Fruit fly (Drosophila melanogaster) whole organism, embryonic: ENCODE results near the gene CG34287.

ENCODE experiments used
- Aef1 ChIP-seq: fragments of 200-800 bp; sonication (Bioruptor generic); IDR thresholded peaks from 3 replicates; pipeline ENCODE4 v1.3.6; 2022; ENCODE audit warnings: missing biosample characterization, missing genetic modification characterization
- Atf6 ChIP-seq: fragments of 200-800 bp; sonication (Bioruptor generic); IDR thresholded peaks from 2 replicates; pipeline ENCODE4 v1.3.6; 2022; ENCODE audit warnings: missing biosample characterization, missing genetic modification characterization
- CG10366 ChIP-seq: fragments of 200-800 bp; sonication (Bioruptor generic); IDR thresholded peaks from 2 replicates; pipeline ENCODE4 v1.3.6; 2022; ENCODE audit warnings: missing biosample characterization, missing genetic modification characterization
- CG13287 ChIP-seq: fragments of 200-800 bp; sonication (Bioruptor generic); IDR thresholded peaks from 2 replicates; pipeline ENCODE4 v1.3.6; 2022; ENCODE audit warnings: missing biosample characterization, missing genetic modification characterization; ENCODE audit not compliant: partially characterized antibody
- CG13894 ChIP-seq: fragments of 200-800 bp; sonication (Bioruptor generic); optimal IDR thresholded peaks from 3 replicates; lab custom pipeline; 2018; ENCODE audit warnings: missing biosample characterization, mild to moderate bottlenecking, missing genetic modification characterization, moderate library complexity
- CG14965 ChIP-seq: fragments of 200-800 bp; sonication (Bioruptor generic); optimal IDR thresholded peaks from 2 replicates; lab custom pipeline; 2016; ENCODE audit warnings: missing biosample characterization, missing genetic modification characterization, borderline replicate concordance
- CG15601 ChIP-seq: fragments of 200-800 bp; sonication (Bioruptor generic); optimal IDR thresholded peaks from 3 replicates; lab custom pipeline; 2019; ENCODE audit warnings: missing biosample characterization, mild to moderate bottlenecking, missing genetic modification characterization, moderate library complexity
- CG18262 ChIP-seq: fragments of 200-800 bp; optimal IDR thresholded peaks from 3 replicates; lab custom pipeline; 2019; ENCODE audit warnings: missing biosample characterization, mild to moderate bottlenecking, missing genetic modification characterization, moderate library complexity
- CG30431 ChIP-seq: fragments of 200-800 bp; sonication (Bioruptor generic); optimal IDR thresholded peaks from 2 replicates; lab custom pipeline; 2017; ENCODE audit warnings: missing biosample characterization, missing genetic modification characterization
- CG5245 ChIP-seq: fragments of 200-800 bp; sonication (Bioruptor generic); optimal IDR thresholded peaks from 3 replicates; lab custom pipeline; 2016; ENCODE audit warnings: missing biosample characterization, missing genetic modification characterization
- CG9609 ChIP-seq: fragments of 200-800 bp; sonication (Bioruptor generic); optimal IDR thresholded peaks from 3 replicates; lab custom pipeline; 2016; ENCODE audit warnings: missing biosample characterization, missing genetic modification characterization
- CG9932 ChIP-seq: fragments of 200-800 bp; sonication (Bioruptor generic); IDR thresholded peaks from 2 replicates; pipeline ENCODE4 v1.3.6; 2022; ENCODE audit warnings: missing biosample characterization, missing genetic modification characterization
- Deaf1 ChIP-seq: fragments of 200-800 bp; optimal IDR thresholded peaks from 3 replicates; lab custom pipeline; 2019; ENCODE audit warnings: missing biosample characterization, mild to moderate bottlenecking, missing genetic modification characterization, moderate library complexity
- Dfd ChIP-seq, 2 experiments: fragments of >200 bp; optimal IDR thresholded peaks; 2 replicates each; lab custom pipeline; 2017; ENCODE audit warnings: missing biosample characterization in 2 of 2, missing genetic modification characterization in 2 of 2
- Eip74EF ChIP-seq, 2 experiments: fragments of 200-800 bp in 1 of 2; fragments of >200 bp in 1 of 2; sonication (Bioruptor generic) in 1 of 2; optimal IDR thresholded peaks; 2 replicates each; lab custom pipeline; 2017 to 2019; ENCODE audit warnings: missing biosample characterization in 2 of 2, missing genetic modification characterization in 2 of 2, mild to moderate bottlenecking in 1 of 2, moderate library complexity in 1 of 2
- Elba2 ChIP-seq: fragments of 200-800 bp; sonication (Bioruptor generic); optimal IDR thresholded peaks from 3 replicates; lab custom pipeline; 2016; ENCODE audit warnings: missing biosample characterization, missing genetic modification characterization
- HmgZ ChIP-seq: fragments of 200-800 bp; sonication (Bioruptor generic); optimal IDR thresholded peaks from 2 replicates; lab custom pipeline; 2018; ENCODE audit warnings: missing biosample characterization, mild to moderate bottlenecking, missing genetic modification characterization
- Med ChIP-seq: fragments of 200-800 bp; sonication (Bioruptor generic); peaks from one replicate; lab custom pipeline; 2016; ENCODE audit warnings: missing biosample characterization, missing genetic modification characterization, mild to moderate bottlenecking, inconsistent platforms, moderate library complexity
- Opbp ChIP-seq: fragments of 200-800 bp; sonication (Bioruptor generic); IDR thresholded peaks from 3 replicates; pipeline ENCODE4 v1.3.6; 2022; ENCODE audit warnings: missing biosample characterization, missing genetic modification characterization; ENCODE audit not compliant: partially characterized antibody
- Ptx1 ChIP-seq: fragments of 200-800 bp; sonication (Bioruptor generic); IDR thresholded peaks from 2 replicates; pipeline ENCODE4 v1.3.6; 2022; ENCODE audit warnings: missing biosample characterization, missing genetic modification characterization
- Side ChIP-seq: fragments of 200-800 bp; sonication (Bioruptor generic); optimal IDR thresholded peaks from 2 replicates; lab custom pipeline; 2016; ENCODE audit warnings: missing biosample characterization, missing genetic modification characterization
- Sry-β ChIP-seq: fragments of 200-800 bp; sonication (Bioruptor generic); optimal IDR thresholded peaks from 2 replicates; lab custom pipeline; 2018; ENCODE audit warnings: missing biosample characterization, mild to moderate bottlenecking, missing genetic modification characterization, moderate library complexity
- Ssrp ChIP-seq: fragments of 200-800 bp; sonication (Bioruptor generic); optimal IDR thresholded peaks from 2 replicates; lab custom pipeline; 2018; ENCODE audit warnings: missing biosample characterization, mild to moderate bottlenecking, missing genetic modification characterization, moderate library complexity
- Usf ChIP-seq: fragments of 200-800 bp; sonication (Bioruptor generic); optimal IDR thresholded peaks from 2 replicates; lab custom pipeline; 2017; ENCODE audit warnings: missing genotype, missing biosample characterization, missing genetic modification characterization
- al ChIP-seq: fragments of 200-800 bp; sonication (Bioruptor generic); IDR thresholded peaks from 2 replicates; pipeline ENCODE4 v1.3.6; 2022; ENCODE audit warnings: missing biosample characterization, missing genetic modification characterization
- aop ChIP-seq: fragments of 200-800 bp; sonication (Bioruptor generic); IDR thresholded peaks from 2 replicates; pipeline ENCODE4 v1.3.6; 2022; ENCODE audit warnings: missing biosample characterization, missing genetic modification characterization
- br ChIP-seq: fragments of >200 bp; optimal IDR thresholded peaks from 2 replicates; lab custom pipeline; 2017
- btn ChIP-seq: fragments of 200-800 bp; sonication (Bioruptor generic); optimal IDR thresholded peaks from 2 replicates; lab custom pipeline; 2016; ENCODE audit warnings: missing biosample characterization, missing genetic modification characterization
- cg ChIP-seq: fragments of 200-800 bp; sonication (Bioruptor generic); optimal IDR thresholded peaks from 3 replicates; lab custom pipeline; 2019; ENCODE audit warnings: missing biosample characterization, mild to moderate bottlenecking, missing genetic modification characterization, moderate library complexity
- chinmo ChIP-seq: fragments of 200-800 bp; sonication (Bioruptor generic); IDR thresholded peaks from 4 replicates; pipeline ENCODE4 v1.3.6; 2022; ENCODE audit warnings: missing biosample characterization, missing genetic modification characterization; ENCODE audit not compliant: partially characterized antibody
- corto ChIP-seq: fragments of 200-800 bp; sonication (Bioruptor generic); optimal IDR thresholded peaks from 2 replicates; lab custom pipeline; 2016; ENCODE audit warnings: missing biosample characterization, mild to moderate bottlenecking, missing genetic modification characterization, moderate library complexity
- dmrt11E ChIP-seq: fragments of 200-800 bp; sonication (Bioruptor generic); optimal IDR thresholded peaks from 3 replicates; lab custom pipeline; 2018; ENCODE audit warnings: missing biosample characterization, mild to moderate bottlenecking, missing genetic modification characterization, moderate library complexity
- dmrt99B ChIP-seq: fragments of 200-800 bp; sonication (Bioruptor generic); optimal IDR thresholded peaks from 2 replicates; lab custom pipeline; 2018; ENCODE audit warnings: missing biosample characterization, mild to moderate bottlenecking, missing genetic modification characterization, moderate library complexity
- exex ChIP-seq: fragments of 200-800 bp; sonication (Bioruptor generic); optimal IDR thresholded peaks from 4 replicates; lab custom pipeline; 2018; ENCODE audit warnings: missing biosample characterization, mild to moderate bottlenecking, missing genetic modification characterization, moderate library complexity
- ftz-f1 ChIP-seq: fragments of 200-800 bp; sonication (Bioruptor generic); optimal IDR thresholded peaks from 2 replicates; lab custom pipeline; 2016; ENCODE audit warnings: missing biosample characterization, missing genetic modification characterization
- fu2 ChIP-seq: fragments of 200-800 bp; sonication (Bioruptor generic); optimal IDR thresholded peaks from 2 replicates; lab custom pipeline; 2016; ENCODE audit warnings: missing biosample characterization, missing genetic modification characterization
- gro ChIP-seq: fragments of 200-800 bp; sonication (Bioruptor generic); optimal IDR thresholded peaks from 2 replicates; lab custom pipeline; 2016; ENCODE audit warnings: missing biosample characterization, missing genetic modification characterization
- gt ChIP-seq: fragments of 200-800 bp; sonication (Bioruptor generic); IDR thresholded peaks from 2 replicates; pipeline ENCODE4 v1.3.6; 2022; ENCODE audit warnings: missing biosample characterization, missing genetic modification characterization
- hb ChIP-seq: fragments of 200-800 bp; sonication (Bioruptor generic); IDR thresholded peaks from 3 replicates; pipeline ENCODE4 v1.3.6; 2022; ENCODE audit warnings: missing biosample characterization, missing genetic modification characterization; ENCODE audit not compliant: partially characterized antibody
- insv ChIP-seq, 2 experiments: fragments of 200-800 bp; sonication (Bioruptor generic); optimal IDR thresholded peaks; 3 replicates each; lab custom pipeline; 2016 to 2018; ENCODE audit warnings: missing biosample characterization in 2 of 2, missing genetic modification characterization in 2 of 2
- mirr ChIP-seq: fragments of 200-800 bp; sonication (Bioruptor generic); optimal IDR thresholded peaks from 3 replicates; lab custom pipeline; 2018; ENCODE audit warnings: missing biosample characterization, mild to moderate bottlenecking, missing genetic modification characterization
- onecut ChIP-seq: fragments of 200-800 bp; sonication (Bioruptor generic); IDR thresholded peaks from 2 replicates; pipeline ENCODE4 v1.3.6; 2022; ENCODE audit warnings: missing biosample characterization, missing genetic modification characterization
- org-1 ChIP-seq: fragments of 200-800 bp; sonication (Bioruptor generic); optimal IDR thresholded peaks from 2 replicates; lab custom pipeline; 2017; ENCODE audit warnings: missing biosample characterization, missing genetic modification characterization
- prd ChIP-seq, 3 experiments: fragments of >200 bp in 2 of 3; fragments of 200-800 bp in 1 of 3; sonication (Bioruptor generic) in 1 of 3; optimal IDR thresholded peaks in 2 of 3; IDR thresholded peaks in 1 of 3; 2 replicates in 2 of 3; 3 replicates in 1 of 3; pipeline versions ENCODE4 v1.3.6 to Lab custom; 2017 to 2022; ENCODE audit warnings: missing biosample characterization in 1 of 3, missing genetic modification characterization in 1 of 3
- psq ChIP-seq: fragments of 200-800 bp; sonication (Bioruptor generic); optimal IDR thresholded peaks from 2 replicates; lab custom pipeline; 2017; ENCODE audit warnings: missing biosample characterization, missing genetic modification characterization
- sob ChIP-seq: fragments of 200-800 bp; sonication (Bioruptor generic); IDR thresholded peaks from 2 replicates; pipeline ENCODE4 v1.3.6; 2022; ENCODE audit warnings: missing biosample characterization, missing genetic modification characterization
- sr ChIP-seq: fragments of 200-800 bp; sonication (Bioruptor generic); IDR thresholded peaks from 3 replicates; pipeline ENCODE4 v1.3.6; 2022; ENCODE audit warnings: missing biosample characterization, missing genetic modification characterization
- vnd ChIP-seq: fragments of 200-800 bp; sonication (Bioruptor generic); IDR thresholded peaks from 3 replicates; pipeline ENCODE4 v1.3.6; 2022; ENCODE audit warnings: missing biosample characterization, missing genetic modification characterization; ENCODE audit not compliant: partially characterized antibody
- z ChIP-seq: fragments of 200-800 bp; sonication (Bioruptor generic); IDR thresholded peaks from 3 replicates; pipeline ENCODE4 v1.3.6; 2022; ENCODE audit warnings: missing biosample characterization, missing genetic modification characterization
- zf30C ChIP-seq: fragments of 200-800 bp; sonication (Bioruptor generic); optimal IDR thresholded peaks from 3 replicates; lab custom pipeline; 2018; ENCODE audit warnings: missing biosample characterization, mild to moderate bottlenecking, missing genetic modification characterization

The CG34287 gene

dm6 chr3R:5860736-5861217 is 7.6 kb downstream of the CG34287 start:
- TF ChIP-seq fu2: no peak
- no peak for TF ChIP-seq Sry-β (GFP tag; lab: Kevin White, UChicago)
- TF ChIP-seq Deaf1 (tag; lab: Kevin White, UChicago): peak; percentile 32
- peak; percentile 95 for TF ChIP-seq onecut (GFP tag; lab: Robert Waterston, UW)
- TF ChIP-seq hb (GFP tag; lab: Robert Waterston, UW): no peak
- TF ChIP-seq Med (GFP tag; lab: Kevin White, UChicago): no peak
- no peak for TF ChIP-seq CG15601 (tag; lab: Kevin White, UChicago)
- peak; percentile 40 for TF ChIP-seq CG13894
- TF ChIP-seq HmgZ: peak; percentile 51
- TF ChIP-seq aop (GFP tag; lab: Robert Waterston, UW): no peak
- no peak for TF ChIP-seq insv (GFP tag; optimal IDR thresholded peaks at IDR 0.05; lab: Kevin White, UChicago)
- TF ChIP-seq CG13287 (GFP tag; lab: Robert Waterston, UW): 0 out of 2 replicates have a peak, but pooled peaks have one; percentile 12
- TF ChIP-seq psq (GFP tag; lab: Kevin White, UChicago): no peak
- no peak for TF ChIP-seq prd (optimal IDR thresholded peaks at IDR 0.05; lab: Kevin White, UChicago)
- TF ChIP-seq prd (GFP tag; IDR thresholded peaks at IDR 0.05; lab: Robert Waterston, UW): no peak
- TF ChIP-seq al (GFP tag; lab: Robert Waterston, UW): no peak
- TF ChIP-seq zf30C (GFP tag; lab: Kevin White, UChicago): no peak
- TF ChIP-seq CG9932 (GFP tag; lab: Robert Waterston, UW): no peak
- TF ChIP-seq Aef1 (GFP tag; lab: Robert Waterston, UW): no peak
- TF ChIP-seq ftz-f1 (GFP tag; lab: Kevin White, UChicago): peak; percentile 77
- TF ChIP-seq Atf6: no peak
- peak; percentile 33 for TF ChIP-seq cg (GFP tag; lab: Kevin White, UChicago)
- no peak for TF ChIP-seq btn (GFP tag; lab: Kevin White, UChicago)
- peak; percentile 87; the same call in 3 of the 4 replicates for TF ChIP-seq chinmo
- no peak for TF ChIP-seq dmrt99B
- no peak for TF ChIP-seq CG30431 (GFP tag; lab: Kevin White, UChicago)
- TF ChIP-seq dmrt11E: no peak
- TF ChIP-seq org-1 (GFP tag; lab: Kevin White, UChicago): no peak
- peak; percentile 39 for TF ChIP-seq exex (tag; lab: Kevin White, UChicago)
- no peak for TF ChIP-seq CG14965 (GFP tag; lab: Kevin White, UChicago)
- TF ChIP-seq Ssrp: no peak
- TF ChIP-seq gt (GFP tag; lab: Robert Waterston, UW): no peak
- no peak for TF ChIP-seq Eip74EF (GFP tag; optimal IDR thresholded peaks at IDR 0.05; lab: Kevin White, UChicago)
- TF ChIP-seq Elba2 (GFP tag; lab: Kevin White, UChicago): no peak
- no peak for TF ChIP-seq Opbp (GFP tag; lab: Robert Waterston, UW)
- peak; percentile 31 for TF ChIP-seq mirr (GFP tag; lab: Kevin White, UChicago)
- TF ChIP-seq CG10366 (GFP tag; lab: Robert Waterston, UW): no peak
- TF ChIP-seq CG5245: no peak
- TF ChIP-seq CG9609 (GFP tag; lab: Kevin White, UChicago): no peak
- no peak for TF ChIP-seq Ptx1
- TF ChIP-seq gro (GFP tag; lab: Kevin White, UChicago): no peak
- TF ChIP-seq Usf: no peak
- TF ChIP-seq CG18262 (tag; lab: Kevin White, UChicago): no peak
- TF ChIP-seq corto (GFP tag; lab: Kevin White, UChicago): no peak
- no peak for TF ChIP-seq br (lab: Kevin White, UChicago)
- TF ChIP-seq sob (GFP tag; lab: Robert Waterston, UW): no peak
- no peak for TF ChIP-seq Side (GFP tag; lab: Kevin White, UChicago)
- TF ChIP-seq Dfd (GFP tag; optimal IDR thresholded peaks at IDR 0.05; lab: Kevin White, UChicago): no peak
- no peak for TF ChIP-seq vnd (GFP tag; lab: Robert Waterston, UW)
- TF ChIP-seq sr (GFP tag; lab: Robert Waterston, UW): peak; percentile 50; the same call in 1 of the 3 replicates
- TF ChIP-seq z: 0 out of 3 replicates have a peak, but pooled peaks have one; percentile 20
